Fruit fly (Drosophila melanogaster): Measurements from ENCODE around the gene Nop56.

Nop56 gene

DNA sequence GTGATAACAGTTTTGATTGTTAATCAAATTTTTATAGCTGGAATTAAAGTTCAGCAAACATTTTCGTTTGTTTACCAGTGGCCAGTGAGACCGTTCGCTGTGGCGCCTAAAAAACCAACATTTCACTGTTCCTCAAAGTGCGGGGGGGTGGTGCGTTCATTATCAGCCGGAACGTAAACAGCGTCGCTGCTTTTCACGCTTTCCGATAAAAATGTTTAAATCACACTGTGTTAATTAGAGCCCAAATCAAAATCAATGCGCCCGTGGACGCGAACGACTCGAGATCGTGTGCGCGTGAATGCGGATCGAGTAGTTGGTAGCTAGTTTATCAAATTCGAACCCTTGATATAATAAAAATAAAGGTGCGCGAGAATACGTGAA, 27.0 kb upstream of the Nop56 start, which contains the start of gene CG34376 (continued):
- peak; percentile 9 for TF ChIP-seq CG4707 (GFP tag; optimal IDR thresholded peaks at IDR 0.05)
- peak; percentile 97 for TF ChIP-seq CG31441 (GFP tag; IDR thresholded peaks at IDR 0.05)
- peak; percentile 88 for TF ChIP-seq abd-A (tag; optimal IDR thresholded peaks at IDR 0.05)
- no peak for TF ChIP-seq CG11723 (GFP tag; optimal IDR thresholded peaks at IDR 0.05)
- peak; percentile 7; the same call in 1 of the 2 replicates for TF ChIP-seq CG11247 (GFP tag; IDR thresholded peaks at IDR 0.05)
- TF ChIP-seq CG17612 (GFP tag; IDR thresholded peaks at IDR 0.05): no peak
- peak; percentile 11 for TF ChIP-seq CG30020 (tag; optimal IDR thresholded peaks at IDR 0.05)
- TF ChIP-seq CG11085 (GFP tag; IDR thresholded peaks at IDR 0.05): peak; percentile 12; the same call in 1 of the 2 replicates
- TF ChIP-seq CG18619 (GFP tag; optimal IDR thresholded peaks at IDR 0.05): no peak
- peak; percentile 38 for TF ChIP-seq CG2678 (tag; optimal IDR thresholded peaks at IDR 0.05)
- peak; percentile 55 for TF ChIP-seq Sry-β (GFP tag; optimal IDR thresholded peaks at IDR 0.05)
- peak in 1 of 2 experiments; percentile 66 for TF ChIP-seq crp (GFP tag; optimal IDR thresholded peaks at IDR 0.05)
- no peak for TF ChIP-seq Fer3 (tag; optimal IDR thresholded peaks at IDR 0.05)
- peak; percentile 57; the same call in 2 of the 3 replicates for TF ChIP-seq CG6791 (GFP tag; IDR thresholded peaks at IDR 0.05; ENCODE audit: partially characterized antibody)
- no peak for TF ChIP-seq CG6175 (GFP tag; IDR thresholded peaks at IDR 0.05)
- no peak for TF ChIP-seq CG18011 (GFP tag; optimal IDR thresholded peaks at IDR 0.05)
- peak; percentile 34 for TF ChIP-seq nerfin-1 (tag; optimal IDR thresholded peaks at IDR 0.05)
- peak; percentile 26 for TF ChIP-seq CHES-1-like (GFP tag; optimal IDR thresholded peaks at IDR 0.05)
- no peak for TF ChIP-seq D19A (tag; optimal IDR thresholded peaks at IDR 0.05)
- TF ChIP-seq Eip74EF (GFP tag; optimal IDR thresholded peaks at IDR 0.05): no peak
- no peak for TF ChIP-seq CG7556 (GFP tag; optimal IDR thresholded peaks at IDR 0.05)
- peak; percentile 41 for TF ChIP-seq grau (tag; optimal IDR thresholded peaks at IDR 0.05)
- peak in 1 of 2 experiments; percentile 39 for TF ChIP-seq insv (GFP tag; optimal IDR thresholded peaks at IDR 0.05)
- no peak for TF ChIP-seq chn (GFP tag; optimal IDR thresholded peaks at IDR 0.05)
- peak; percentile 21 for TF ChIP-seq oc (tag; optimal IDR thresholded peaks at IDR 0.05)
- peak; percentile 60; the same call in 2 of the 3 replicates for TF ChIP-seq ken (GFP tag; IDR thresholded peaks at IDR 0.05)
- TF ChIP-seq BEAF-32 (GFP tag; optimal IDR thresholded peaks at IDR 0.05): peak; percentile 56
- TF ChIP-seq Adf1 (GFP tag; IDR thresholded peaks at IDR 0.05): peak; percentile 88
- peak; percentile 9 for TF ChIP-seq CG12942 (GFP tag; optimal IDR thresholded peaks at IDR 0.05)
- TF ChIP-seq dm (GFP tag; optimal IDR thresholded peaks at IDR 0.05): no peak
- TF ChIP-seq tap (tag; optimal IDR thresholded peaks at IDR 0.05): no peak
- no peak; the same call in 2 of the 3 replicates for TF ChIP-seq vnd (GFP tag; IDR thresholded peaks at IDR 0.05; ENCODE audit: partially characterized antibody)
- peak; percentile 45 for TF ChIP-seq pb (GFP tag; optimal IDR thresholded peaks at IDR 0.05)
- TF ChIP-seq CG9876 (GFP tag; optimal IDR thresholded peaks at IDR 0.05): peak; percentile 23
- TF ChIP-seq Myb (GFP tag; optimal IDR thresholded peaks at IDR 0.05): peak; percentile 50
- peak; percentile 87 for TF ChIP-seq gfzf (GFP tag; optimal IDR thresholded peaks at IDR 0.05)
- no peak for TF ChIP-seq CG8388 (GFP tag; optimal IDR thresholded peaks at IDR 0.05)
- no peak for TF ChIP-seq ems (GFP tag; optimal IDR thresholded peaks at IDR 0.05)
- TF ChIP-seq CG3726 (GFP tag; IDR thresholded peaks at IDR 0.05): no peak
- peak; percentile 17 for TF ChIP-seq Fer1 (GFP tag; optimal IDR thresholded peaks at IDR 0.05)
- peak; percentile 41 for TF ChIP-seq CG14014 (GFP tag; IDR thresholded peaks at IDR 0.05)
- TF ChIP-seq mam (GFP tag; optimal IDR thresholded peaks at IDR 0.05): peak; percentile 10
- peak; percentile 9; the same call in 1 of the 2 replicates for TF ChIP-seq ranshi (GFP tag; IDR thresholded peaks at IDR 0.05)
- peak; percentile 52 for TF ChIP-seq MESR4 (GFP tag; optimal IDR thresholded peaks at IDR 0.05)
- no peak for TF ChIP-seq fru (optimal IDR thresholded peaks at IDR 0.05)
- TF ChIP-seq B-H2 (GFP tag; optimal IDR thresholded peaks at IDR 0.05): peak; percentile 28
- TF ChIP-seq Atf6 (GFP tag; IDR thresholded peaks at IDR 0.05): no peak
- TF ChIP-seq Opbp (GFP tag; IDR thresholded peaks at IDR 0.05; ENCODE audit: partially characterized antibody): peak; percentile 67
- no peak for TF ChIP-seq ind (GFP tag; optimal IDR thresholded peaks at IDR 0.05)
- TF ChIP-seq tll (GFP tag; optimal IDR thresholded peaks at IDR 0.05): no peak

All from whole organism, embryonic.